Worm (Caenorhabditis elegans) whole organism, young adult: ENCODE measurements around the gene Y43F8B.2.
A peak's percentile ranks its signal among the peaks of the same experiment; 100 is the strongest.

ENCODE experiments used
- attf-6 ChIP-seq: fragments of 200-800 bp; sonication (Bioruptor generic); IDR thresholded peaks from 2 replicates; pipeline ENCODE4 v1.3.6; 2022; ENCODE audit warnings: missing genetic modification reagents, missing genetic modification characterization, missing compliant biosample characterization
- ceh-40 ChIP-seq: fragments of 200-800 bp; sonication (Bioruptor generic); IDR thresholded peaks from 2 replicates; pipeline ENCODE4 v1.3.6; 2022; ENCODE audit warnings: missing genetic modification characterization, missing compliant biosample characterization
- ceh-79 ChIP-seq: sonication (generic microtip); optimal IDR thresholded peaks from 2 replicates; lab custom pipeline; 2017; ENCODE audit warnings: mild to moderate bottlenecking, missing genetic modification characterization, missing compliant biosample characterization
- efl-1 ChIP-seq: fragments of 150-350 bp; optimal IDR thresholded peaks from 2 replicates; lab custom pipeline; 2014; ENCODE audit warnings: missing biosample characterization, missing genetic modification reagents, missing genetic modification characterization
- hlh-12 ChIP-seq: sonication (generic microtip); optimal IDR thresholded peaks from 2 replicates; lab custom pipeline; 2016; ENCODE audit warnings: missing genetic modification characterization, missing compliant biosample characterization
- hlh-26 ChIP-seq: fragments of 200-800 bp; sonication (Bioruptor generic); conservative IDR thresholded peaks from 2 replicates; pipeline ENCODE4 v1.3.6; 2022; ENCODE audit warnings: missing genetic modification reagents, missing genetic modification characterization, missing compliant biosample characterization
- let-607 ChIP-seq, 2 experiments: fragments of 200-800 bp in 1 of 2; sonication (Bioruptor generic) in 1 of 2; sonication (generic microtip) in 1 of 2; optimal IDR thresholded peaks; 2 replicates each; lab custom pipeline; 2016 to 2018; ENCODE audit warnings: mild to moderate bottlenecking in 2 of 2, missing compliant biosample characterization in 2 of 2, missing genetic modification characterization in 2 of 2, moderate library complexity in 2 of 2, missing genotype in 1 of 2
- mcd-1 ChIP-seq: fragments of 200-800 bp; sonication (Bioruptor generic); IDR thresholded peaks from 2 replicates; pipeline ENCODE4 v1.3.6; 2022; ENCODE audit warnings: missing genetic modification reagents, missing genetic modification characterization, missing compliant biosample characterization
- mxl-1 ChIP-seq: sonication (generic microtip); optimal IDR thresholded peaks from 2 replicates; lab custom pipeline; 2016; ENCODE audit warnings: missing genetic modification characterization, missing compliant biosample characterization
- nhr-179 ChIP-seq: sonication (generic microtip); optimal IDR thresholded peaks from 2 replicates; lab custom pipeline; 2016; ENCODE audit warnings: mild to moderate bottlenecking, missing genetic modification characterization, missing compliant biosample characterization
- nhr-80 ChIP-seq: sonication (generic microtip); optimal IDR thresholded peaks from 2 replicates; lab custom pipeline; 2016; ENCODE audit warnings: missing genetic modification characterization, missing compliant biosample characterization
- tbp1 ChIP-seq: fragments of 200-800 bp; sonication (Bioruptor generic); optimal IDR thresholded peaks from 2 replicates; lab custom pipeline; 2018; ENCODE audit warnings: mild to moderate bottlenecking, missing genetic modification characterization, missing compliant biosample characterization
- unc-62 ChIP-seq: fragments of 150-350 bp; optimal IDR thresholded peaks from 2 replicates; lab custom pipeline; 2014; ENCODE audit warnings: missing biosample characterization, missing genetic modification reagents, missing genetic modification characterization
- ztf-18 ChIP-seq: sonication (generic microtip); optimal IDR thresholded peaks from 2 replicates; lab custom pipeline; 2016; ENCODE audit warnings: missing genotype, mild to moderate bottlenecking, missing genetic modification characterization, missing compliant biosample characterization

DNA sequence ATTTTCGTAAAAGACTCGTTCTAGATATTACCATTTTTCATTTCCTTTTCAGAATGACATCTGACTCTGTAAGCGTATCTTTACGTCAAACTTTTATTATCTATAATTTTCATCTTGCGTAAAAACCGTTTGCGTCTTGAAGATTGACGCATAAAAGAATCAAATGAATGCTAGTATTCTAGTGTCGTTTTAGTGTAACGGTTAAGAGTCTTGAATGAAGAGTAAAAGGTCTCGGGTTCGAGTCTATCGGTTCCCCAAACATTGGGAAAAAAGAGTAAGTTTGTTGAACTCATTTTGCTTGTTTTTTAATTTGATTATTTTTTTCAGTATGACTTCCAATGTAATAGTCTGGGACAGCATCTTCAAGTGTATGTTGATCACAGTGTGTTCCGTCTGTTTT, 48.4 kb downstream of the Y43F8B.2 start, which contains the start of gene Y43F8B.17:
- TF ChIP-seq ceh-79 (tag; lab: Kevin White, UChicago) (no peak), hlh-26 (GFP tag; lab: Robert Waterston, UW) (no peak), mxl-1 (tag; lab: Kevin White, UChicago) (no peak), let-607 (tag; optimal IDR thresholded peaks at IDR 0.05; lab: Kevin White, UChicago) (no peak), ztf-18 (tag; lab: Kevin White, UChicago) (no peak), nhr-179 (tag; lab: Kevin White, UChicago) (no peak), unc-62 (GFP tag; lab: Kevin White, UChicago) (no peak), efl-1 (no peak), mcd-1 (GFP tag; lab: Robert Waterston, UW) (no peak), nhr-80 (tag; lab: Kevin White, UChicago) (no peak), attf-6 (GFP tag; lab: Robert Waterston, UW) (no peak), tbp1 (peak; percentile 84), hlh-12 (tag; lab: Kevin White, UChicago) (no peak), ceh-40 (no peak)
